Worm (Caenorhabditis elegans) whole organism, L4/young adult: ENCODE measurements around the gene aqp-4.

ENCODE experiments used
- W03F9.2 ChIP-seq: fragments of 150-350 bp; optimal IDR thresholded peaks from 2 replicates; lab custom pipeline; 2014; ENCODE audit warnings: missing biosample characterization, missing genetic modification characterization
- him-1 ChIP-seq: sonication (generic microtip); optimal IDR thresholded peaks from 2 replicates; lab custom pipeline; 2016; ENCODE audit warnings: missing genotype, missing genetic modification reagents, missing genetic modification characterization, missing compliant biosample characterization

- TF ChIP-seq W03F9.2 (tag; lab: Kevin White, UChicago) (no peak), him-1 (tag; lab: Kevin White, UChicago) (no peak)
Observed at ce11 chrV:9779418-9779817, 42.1 kb downstream of the aqp-4 start, which contains the start of gene F46B6.4.
